Worm (Caenorhabditis elegans): Measurements from ENCODE around the gene srw-42.

srw-42 gene

ce11 chrV:16675553-16675952, 18.1 kb downstream of the srw-42 start, which contains the start of gene srz-1:
Gene srz-1 (plus strand): TSS chrV:16675853.
- TF ChIP-seq ztf-26 (tag; optimal IDR thresholded peaks at IDR 0.05) = no peak
- TF ChIP-seq ceh-91 (GFP tag; IDR thresholded peaks at IDR 0.05) = no peak

- TF ChIP-seq Y56A3A.18 (GFP tag; IDR thresholded peaks at IDR 0.05) = no peak
- TF ChIP-seq hlh-26 (GFP tag; conservative IDR thresholded peaks at IDR 0.05) = no peak
- no peak for TF ChIP-seq T07F8.4 (tag; optimal IDR thresholded peaks at IDR 0.05)
- TF ChIP-seq let-607 (tag; optimal IDR thresholded peaks at IDR 0.05) = no peak
- TF ChIP-seq ztf-26 (tag; optimal IDR thresholded peaks at IDR 0.05) = no peak
- no peak for TF ChIP-seq ceh-91 (GFP tag; IDR thresholded peaks at IDR 0.05)
- no peak for TF ChIP-seq bed-1 (GFP tag; IDR thresholded peaks at IDR 0.05)
- TF ChIP-seq Y79H2A.3 (GFP tag; conservative IDR thresholded peaks at IDR 0.05) = no peak
- no peak for TF ChIP-seq madf-10 (tag; optimal IDR thresholded peaks at IDR 0.05)
- TF ChIP-seq rpc-1 (optimal IDR thresholded peaks at IDR 0.05) = no peak
- TF ChIP-seq rpc-1 (tag; optimal IDR thresholded peaks at IDR 0.05) = no peak
- no peak for TF ChIP-seq F49E8.2 (tag; optimal IDR thresholded peaks at IDR 0.05; ENCODE audit: insufficient read depth)
Observed at ce11 chrV:16674399-16674798, 19.2 kb downstream of the srw-42 start.

- TF ChIP-seq F33H1.4 (GFP tag; IDR thresholded peaks at IDR 0.05) (no peak), dpl-1 (GFP tag; optimal IDR thresholded peaks at IDR 0.05) (no peak), athp-1 (tag; optimal IDR thresholded peaks at IDR 0.05) (no peak), Y79H2A.3 (GFP tag; conservative IDR thresholded peaks at IDR 0.05) (no peak), ztf-6 (GFP tag; IDR thresholded peaks at IDR 0.05) (no peak), akir-1 (GFP tag; optimal IDR thresholded peaks at IDR 0.05) (no peak), let-526 (GFP tag; IDR thresholded peaks at IDR 0.05) (no peak), aptf-2 (GFP tag; conservative IDR thresholded peaks at IDR 0.05) (no peak), chd-7 (tag; optimal IDR thresholded peaks at IDR 0.05) (no peak), snpc-3.4 (tag; optimal IDR thresholded peaks at IDR 0.05) (no peak), xnd-1 (tag; optimal IDR thresholded peaks at IDR 0.05) (no peak), lsl-1 (GFP tag; optimal IDR thresholded peaks at IDR 0.05) (no peak), unc-62 (GFP tag; optimal IDR thresholded peaks at IDR 0.05) (no peak), lin-35 (GFP tag; optimal IDR thresholded peaks at IDR 0.05) (no peak)
Observed at ce11 chrV:16672198-16672597, 21.4 kb downstream of the srw-42 start, which contains the start of gene F14F8.8. Gene F14F8.8 (minus strand): TSS chrV:16672298.

ce11 chrV:16671190-16671589, 22.4 kb downstream of the srw-42 start, which contains the start of gene str-61:
Gene str-61 (minus strand): TSS chrV:16671290.
- TF ChIP-seq ztf-6 (GFP tag; IDR thresholded peaks at IDR 0.05) (no peak), Y67H2A.10 (GFP tag; conservative IDR thresholded peaks at IDR 0.05) (no peak), nfya-2 (GFP tag; IDR thresholded peaks at IDR 0.05) (no peak)

ce11 chrV:16668473-16668872, 25.2 kb downstream of the srw-42 start, which contains the start of gene F14F8.9:
Gene F14F8.9 (minus strand): TSS chrV:16668573.
- TF ChIP-seq F22D6.2 (tag; optimal IDR thresholded peaks at IDR 0.05) = no peak
- no peak for TF ChIP-seq ztf-18 (tag; optimal IDR thresholded peaks at IDR 0.05)

- no peak for TF ChIP-seq lin-40 (tag; optimal IDR thresholded peaks at IDR 0.05)
- TF ChIP-seq ceh-40 (GFP tag; IDR thresholded peaks at IDR 0.05) = no peak
Observed at ce11 chrV:16666647-16667046, 27.0 kb downstream of the srw-42 start, which contains the start of gene F14F8.14. Gene F14F8.14 (minus strand): TSS chrV:16666747.

All from whole organism, young adult.